Worm (Caenorhabditis elegans): ENCODE data around the gene eif-1.A.

- no peak for TF ChIP-seq snpc-4 (tag; optimal IDR thresholded peaks at IDR 0.05)
- no peak for TF ChIP-seq unc-39 (tag; optimal IDR thresholded peaks at IDR 0.05)
- TF ChIP-seq unc-120 (tag; optimal IDR thresholded peaks at IDR 0.05; ENCODE audit: poor library complexity, severe bottlenecking), result no peak
- TF ChIP-seq pha-4 (tag; optimal IDR thresholded peaks at IDR 0.05), result no peak
- TF ChIP-seq mab-5 (tag; optimal IDR thresholded peaks at IDR 0.05), result no peak
- no peak for TF ChIP-seq nhr-28 (tag; optimal IDR thresholded peaks at IDR 0.05)
- no peak for TF ChIP-seq blmp-1 (tag; optimal IDR thresholded peaks at IDR 0.05)
- no peak for TF ChIP-seq elt-1 (tag; optimal IDR thresholded peaks at IDR 0.05; ENCODE audit: borderline replicate concordance, insufficient read depth)
- TF ChIP-seq unc-62 (GFP tag; optimal IDR thresholded peaks at IDR 0.05), result no peak
- no peak for TF ChIP-seq nhr-237 (tag; optimal IDR thresholded peaks at IDR 0.05)
- TF ChIP-seq ceh-43 (GFP tag; optimal IDR thresholded peaks at IDR 0.05), result no peak
- TF ChIP-seq ces-1 (GFP tag; optimal IDR thresholded peaks at IDR 0.05), result no peak
- no peak for TF ChIP-seq lin-13 (tag; optimal IDR thresholded peaks at IDR 0.05)
These were observed 3.5 kb upstream of the eif-1.A start, which contains the start of gene H06H21.11 for ce11 chrIV:4807219-4807618.
